Worm (Caenorhabditis elegans) whole organism, young adult: Measurements from ENCODE around the gene F18G5.6.

ENCODE experiments used
- B0336.3 ChIP-seq: fragments of 200-800 bp; sonication (Bioruptor generic); IDR thresholded peaks from 2 replicates; pipeline ENCODE4 v1.3.6; 2022; ENCODE audit warnings: missing genetic modification characterization, missing compliant biosample characterization
- C17E4.6 ChIP-seq: fragments of 200-800 bp; sonication (Bioruptor generic); IDR thresholded peaks from 2 replicates; pipeline ENCODE4 v1.3.6; 2022; ENCODE audit warnings: missing genetic modification reagents, missing genetic modification characterization, missing compliant biosample characterization
- D2030.7 ChIP-seq: fragments of 200-800 bp; sonication (Bioruptor generic); IDR thresholded peaks from 2 replicates; pipeline ENCODE4 v1.3.6; 2022; ENCODE audit warnings: missing genetic modification reagents, missing genetic modification characterization, missing compliant biosample characterization
- F10E7.11 ChIP-seq: sonication (generic microtip); optimal IDR thresholded peaks from 2 replicates; lab custom pipeline; 2017; ENCODE audit warnings: mild to moderate bottlenecking, missing genetic modification characterization, moderate library complexity, missing compliant biosample characterization
- F37B4.10 ChIP-seq: fragments of 200-800 bp; sonication (Bioruptor generic); IDR thresholded peaks from 2 replicates; pipeline ENCODE4 v1.3.6; 2022; ENCODE audit warnings: missing genetic modification characterization, missing compliant biosample characterization
- F39B2.1 ChIP-seq: fragments of 200-800 bp; sonication (Bioruptor generic); IDR thresholded peaks from 2 replicates; pipeline ENCODE4 v1.3.6; 2022; ENCODE audit warnings: missing genetic modification reagents, missing genetic modification characterization, missing compliant biosample characterization
- F52B5.7 ChIP-seq: sonication (generic microtip); optimal IDR thresholded peaks from 2 replicates; lab custom pipeline; 2016; ENCODE audit warnings: mild to moderate bottlenecking, missing genetic modification characterization, missing compliant biosample characterization
- F57C9.4 ChIP-seq: sonication (generic microtip); optimal IDR thresholded peaks from 2 replicates; lab custom pipeline; 2017; ENCODE audit warnings: mild to moderate bottlenecking, missing genetic modification characterization, missing compliant biosample characterization
- K12H6.12 ChIP-seq: fragments of 200-800 bp; sonication (Bioruptor generic); optimal IDR thresholded peaks from 2 replicates; lab custom pipeline; 2018; ENCODE audit warnings: mild to moderate bottlenecking, missing genetic modification characterization, missing compliant biosample characterization
- T26A5.8 ChIP-seq: sonication (generic microtip); optimal IDR thresholded peaks from 2 replicates; lab custom pipeline; 2016; ENCODE audit warnings: missing genetic modification characterization, missing compliant biosample characterization
- Y53F4B.3 ChIP-seq: fragments of 200-800 bp; sonication (Bioruptor generic); IDR thresholded peaks from 2 replicates; pipeline ENCODE4 v1.3.6; 2022; ENCODE audit warnings: missing genetic modification reagents, missing genetic modification characterization, missing compliant biosample characterization
- Y53G8AR.9 ChIP-seq: fragments of 200-800 bp; sonication (Bioruptor generic); conservative IDR thresholded peaks from 2 replicates; pipeline ENCODE4 v1.3.6; 2022; ENCODE audit warnings: missing genetic modification reagents, missing genetic modification characterization, missing compliant biosample characterization
- akir-1 ChIP-seq: fragments of 200-800 bp; sonication (Bioruptor generic); optimal IDR thresholded peaks from 2 replicates; lab custom pipeline; 2018; ENCODE audit warnings: mild to moderate bottlenecking, missing genetic modification characterization, moderate library complexity, missing compliant biosample characterization
- ama-1 ChIP-seq, 3 experiments: fragments of 150-350 bp in 1 of 3; sonication (generic microtip) in 2 of 3; optimal IDR thresholded peaks; 2 replicates each; lab custom pipeline; 2014 to 2018; ENCODE audit warnings: missing biosample characterization in 2 of 3, missing genetic modification characterization in 2 of 3, missing genetic modification reagents in 2 of 3
- aptf-2 ChIP-seq: fragments of 200-800 bp; sonication (Bioruptor generic); conservative IDR thresholded peaks from 2 replicates; pipeline ENCODE4 v1.3.6; 2022; ENCODE audit warnings: missing genetic modification reagents, missing genetic modification characterization, missing compliant biosample characterization
- atf-7 ChIP-seq: sonication (generic microtip); optimal IDR thresholded peaks from 2 replicates; lab custom pipeline; 2017; ENCODE audit warnings: mild to moderate bottlenecking, missing genetic modification characterization, missing compliant biosample characterization
- bed-2 ChIP-seq: fragments of 200-800 bp; sonication (Bioruptor generic); IDR thresholded peaks from 2 replicates; pipeline ENCODE4 v1.3.6; 2022; ENCODE audit warnings: missing genetic modification reagents, missing genetic modification characterization, missing compliant biosample characterization
- ccch-3 ChIP-seq: fragments of 200-800 bp; sonication (Bioruptor generic); optimal IDR thresholded peaks from 2 replicates; lab custom pipeline; 2018; ENCODE audit warnings: mild to moderate bottlenecking, missing genetic modification characterization, missing compliant biosample characterization
- cebp-1 ChIP-seq, 2 experiments: fragments of 200-800 bp in 1 of 2; sonication (Bioruptor generic) in 1 of 2; sonication (generic microtip) in 1 of 2; IDR thresholded peaks in 1 of 2; optimal IDR thresholded peaks in 1 of 2; 2 replicates each; pipeline versions ENCODE4 v1.3.6 to Lab custom; 2017 to 2022; ENCODE audit warnings: missing compliant biosample characterization in 2 of 2, missing genetic modification characterization in 2 of 2, mild to moderate bottlenecking in 1 of 2, missing genetic modification reagents in 1 of 2, moderate library complexity in 1 of 2
- cebp-2 ChIP-seq: fragments of 200-800 bp; sonication (Bioruptor generic); IDR thresholded peaks from 2 replicates; pipeline ENCODE4 v1.3.6; 2022; ENCODE audit warnings: missing genetic modification characterization, missing compliant biosample characterization
- ceh-27 ChIP-seq: fragments of 200-800 bp; sonication (Bioruptor generic); optimal IDR thresholded peaks from 2 replicates; lab custom pipeline; 2018; ENCODE audit warnings: mild to moderate bottlenecking, missing genetic modification characterization, moderate library complexity, missing compliant biosample characterization
- ceh-79 ChIP-seq: sonication (generic microtip); optimal IDR thresholded peaks from 2 replicates; lab custom pipeline; 2017; ENCODE audit warnings: mild to moderate bottlenecking, missing genetic modification characterization, missing compliant biosample characterization
- dox-1 ChIP-seq: fragments of 200-800 bp; sonication (Bioruptor generic); IDR thresholded peaks from 2 replicates; pipeline ENCODE4 v1.3.6; 2022; ENCODE audit warnings: missing genetic modification reagents, missing genetic modification characterization, missing compliant biosample characterization
- efl-1 ChIP-seq: fragments of 150-350 bp; optimal IDR thresholded peaks from 2 replicates; lab custom pipeline; 2014; ENCODE audit warnings: missing biosample characterization, missing genetic modification reagents, missing genetic modification characterization
- egl-18 ChIP-seq: fragments of 200-800 bp; sonication (Bioruptor generic); IDR thresholded peaks from 2 replicates; pipeline ENCODE4 v1.3.6; 2022; ENCODE audit warnings: missing genetic modification reagents, missing genetic modification characterization, missing compliant biosample characterization
- egl-44 ChIP-seq: fragments of 200-800 bp; sonication (Bioruptor generic); IDR thresholded peaks from 2 replicates; pipeline ENCODE4 v1.3.6; 2022; ENCODE audit warnings: missing genetic modification reagents, missing genetic modification characterization, missing compliant biosample characterization
- ets-4 ChIP-seq: fragments of 200-800 bp; sonication (Bioruptor generic); optimal IDR thresholded peaks from 2 replicates; lab custom pipeline; 2018; ENCODE audit warnings: mild to moderate bottlenecking, missing genetic modification characterization, missing compliant biosample characterization
- fkh-3 ChIP-seq: sonication (generic microtip); optimal IDR thresholded peaks from 2 replicates; lab custom pipeline; 2016; ENCODE audit warnings: mild to moderate bottlenecking, missing genetic modification characterization, missing compliant biosample characterization
- him-1 ChIP-seq: sonication (generic microtip); optimal IDR thresholded peaks from 2 replicates; lab custom pipeline; 2016; ENCODE audit warnings: missing genotype, missing genetic modification reagents, missing genetic modification characterization, missing compliant biosample characterization
- hlh-26 ChIP-seq: fragments of 200-800 bp; sonication (Bioruptor generic); conservative IDR thresholded peaks from 2 replicates; pipeline ENCODE4 v1.3.6; 2022; ENCODE audit warnings: missing genetic modification reagents, missing genetic modification characterization, missing compliant biosample characterization
- hmg-1.2 ChIP-seq: fragments of 200-800 bp; sonication (Bioruptor generic); IDR thresholded peaks from 2 replicates; pipeline ENCODE4 v1.3.6; 2022; ENCODE audit warnings: missing genetic modification reagents, missing genetic modification characterization, missing compliant biosample characterization
- hsf-1 ChIP-seq: fragments of 200-800 bp; sonication (Bioruptor generic); IDR thresholded peaks from 2 replicates; pipeline ENCODE4 v1.3.6; 2022; ENCODE audit warnings: missing genetic modification reagents, missing genetic modification characterization, missing compliant biosample characterization
- lin-26 ChIP-seq: fragments of 200-800 bp; sonication (Bioruptor generic); IDR thresholded peaks from 2 replicates; pipeline ENCODE4 v1.3.6; 2022; ENCODE audit warnings: missing genetic modification reagents, missing genetic modification characterization, missing compliant biosample characterization
- lsl-1 ChIP-seq: fragments of 200-800 bp; sonication (Bioruptor generic); optimal IDR thresholded peaks from 2 replicates; lab custom pipeline; 2018; ENCODE audit warnings: mild to moderate bottlenecking, missing genetic modification characterization, moderate library complexity, missing compliant biosample characterization
- madf-3 ChIP-seq: fragments of 200-800 bp; sonication (Bioruptor generic); IDR thresholded peaks from 2 replicates; pipeline ENCODE4 v1.3.6; 2022; ENCODE audit warnings: missing genetic modification reagents, missing genetic modification characterization, missing compliant biosample characterization
- mes-4 ChIP-seq: sonication (generic microtip); optimal IDR thresholded peaks from 2 replicates; lab custom pipeline; 2016; ENCODE audit warnings: missing genotype, missing genetic modification characterization, missing compliant biosample characterization
- nfya-2 ChIP-seq: fragments of 200-800 bp; sonication (Bioruptor generic); IDR thresholded peaks from 2 replicates; pipeline ENCODE4 v1.3.6; 2022; ENCODE audit warnings: missing genetic modification reagents, missing genetic modification characterization, missing compliant biosample characterization
- nhr-80 ChIP-seq: sonication (generic microtip); optimal IDR thresholded peaks from 2 replicates; lab custom pipeline; 2016; ENCODE audit warnings: missing genetic modification characterization, missing compliant biosample characterization
- repo-1 ChIP-seq: sonication (generic microtip); optimal IDR thresholded peaks from 2 replicates; lab custom pipeline; 2017; ENCODE audit warnings: mild to moderate bottlenecking, missing genetic modification characterization, missing compliant biosample characterization
- snpc-1.1 ChIP-seq: sonication (generic microtip); optimal IDR thresholded peaks from 2 replicates; lab custom pipeline; 2017; ENCODE audit warnings: missing genetic modification characterization, mild to moderate bottlenecking, missing compliant biosample characterization, antibody characterized with exemption, moderate library complexity, missing genotype, missing genetic modification reagents; ENCODE audit not compliant: insufficient read depth
- snpc-4 ChIP-seq, 5 experiments: fragments of 150-350 bp in 1 of 5; sonication (generic microtip) in 4 of 5; optimal IDR thresholded peaks; 2 replicates each; lab custom pipeline; 2014 to 2018; ENCODE audit warnings: missing genetic modification characterization in 5 of 5, missing biosample characterization in 3 of 5, antibody characterized with exemption in 2 of 5, mild to moderate bottlenecking in 2 of 5, missing compliant biosample characterization in 2 of 5, missing genotype in 2 of 5, moderate library complexity in 2 of 5, missing genetic modification reagents in 1 of 5
- tbx-9 ChIP-seq: sonication (generic microtip); optimal IDR thresholded peaks from 2 replicates; lab custom pipeline; 2016; ENCODE audit warnings: borderline replicate concordance, missing genetic modification characterization, inconsistent platforms, missing compliant biosample characterization
- xnd-1 ChIP-seq: sonication (generic microtip); optimal IDR thresholded peaks from 2 replicates; lab custom pipeline; 2016; ENCODE audit warnings: missing genotype, missing genetic modification reagents, missing genetic modification characterization, missing compliant biosample characterization
- ztf-18 ChIP-seq: sonication (generic microtip); optimal IDR thresholded peaks from 2 replicates; lab custom pipeline; 2016; ENCODE audit warnings: missing genotype, mild to moderate bottlenecking, missing genetic modification characterization, missing compliant biosample characterization

F18G5.6 gene

ce11 chrX:9295471-9295870 is 31.3 kb upstream of the F18G5.6 start:
- TF ChIP-seq cebp-1 (GFP tag; IDR thresholded peaks at IDR 0.05; lab: Robert Waterston, UW) (no peak), cebp-1 (tag; optimal IDR thresholded peaks at IDR 0.05; lab: Kevin White, UChicago) (peak; percentile 20), C17E4.6 (GFP tag; lab: Robert Waterston, UW) (no peak), lin-26 (GFP tag; lab: Robert Waterston, UW) (no peak), nhr-80 (tag; lab: Kevin White, UChicago) (peak; percentile 61), atf-7 (tag; lab: Kevin White, UChicago) (peak; percentile 34), xnd-1 (no peak), fkh-3 (tag; lab: Kevin White, UChicago) (no peak), ets-4 (GFP tag; lab: Kevin White, UChicago) (no peak)

- TF ChIP-seq Y53F4B.3 (GFP tag; lab: Robert Waterston, UW) (no peak), F52B5.7 (tag; lab: Kevin White, UChicago) (no peak), him-1 (no peak), nfya-2 (GFP tag; lab: Robert Waterston, UW) (no peak), lsl-1 (GFP tag; lab: Kevin White, UChicago) (no peak), ceh-79 (tag; lab: Kevin White, UChicago) (no peak)
Observed at ce11 chrX:9291345-9291744, 27.2 kb upstream of the F18G5.6 start, which contains the start of gene B0416.3. TSS of gene B0416.3 (plus strand) at chrX:9291645.

- no peak for TF ChIP-seq B0336.3 (GFP tag; lab: Robert Waterston, UW)
- no peak for TF ChIP-seq T26A5.8
- TF ChIP-seq ceh-79 (tag; lab: Kevin White, UChicago), result no peak
- no peak for TF ChIP-seq lsl-1 (GFP tag; lab: Kevin White, UChicago)
- no peak for TF ChIP-seq D2030.7 (GFP tag; lab: Robert Waterston, UW)
- no peak for TF ChIP-seq cebp-2 (GFP tag; lab: Robert Waterston, UW)
- no peak for TF ChIP-seq hmg-1.2
- no peak for TF ChIP-seq snpc-1.1 (tag; lab: Kevin White, UChicago)
- TF ChIP-seq egl-44 (GFP tag; lab: Robert Waterston, UW), result no peak
- TF ChIP-seq egl-18, result no peak
- no peak for TF ChIP-seq ztf-18
- TF ChIP-seq repo-1 (tag; lab: Kevin White, UChicago), result no peak
- TF ChIP-seq tbx-9 (tag; lab: Kevin White, UChicago), result no peak
- TF ChIP-seq dox-1 (GFP tag; lab: Robert Waterston, UW), result no peak
- no peak for TF ChIP-seq bed-2
- no peak for TF ChIP-seq aptf-2 (GFP tag; lab: Robert Waterston, UW)
- TF ChIP-seq madf-3 (GFP tag; lab: Robert Waterston, UW), result no peak
- no peak for TF ChIP-seq F10E7.11 (tag; lab: Kevin White, UChicago)
Observed at ce11 chrX:9283026-9283425, 18.9 kb upstream of the F18G5.6 start, which contains the start of gene B0416.11. TSS of gene B0416.11 (minus strand) at chrX:9283126.

ce11 chrX:9278653-9279052 is 14.5 kb upstream of the F18G5.6 start, which contains the start of gene B0416.4:
TSS of gene B0416.4 (plus strand) at chrX:9278953.
- TF ChIP-seq ama-1 (optimal IDR thresholded peaks at IDR 0.05; lab: Kevin White, UChicago) (no peak), ama-1 (GFP tag; optimal IDR thresholded peaks at IDR 0.05; lab: Kevin White, UChicago) (no peak), nfya-2 (GFP tag; lab: Robert Waterston, UW) (no peak), ceh-27 (no peak), repo-1 (tag; lab: Kevin White, UChicago) (no peak), F37B4.10 (GFP tag; lab: Robert Waterston, UW) (no peak), hsf-1 (GFP tag; lab: Robert Waterston, UW) (no peak), K12H6.12 (tag; lab: Kevin White, UChicago) (no peak), hlh-26 (GFP tag; lab: Robert Waterston, UW) (no peak), F39B2.1 (no peak), dox-1 (GFP tag; lab: Robert Waterston, UW) (no peak), akir-1 (GFP tag; lab: Kevin White, UChicago) (no peak), snpc-4 (GFP tag; optimal IDR thresholded peaks at IDR 0.05; lab: Kevin White, UChicago) (no peak), snpc-4 (tag; optimal IDR thresholded peaks at IDR 0.05; lab: Kevin White, UChicago) (no peak), Y53G8AR.9 (GFP tag; lab: Robert Waterston, UW) (no peak), egl-18 (no peak), F57C9.4 (tag; lab: Kevin White, UChicago) (no peak), ccch-3 (GFP tag; lab: Kevin White, UChicago) (no peak), efl-1 (no peak), mes-4 (tag; lab: Kevin White, UChicago) (no peak)
